Worm (Caenorhabditis elegans) whole organism, L1 larva: Measurements from ENCODE around the gene rbbp-5.

Experiments
- C16A3.4 ChIP-seq: fragments of 150-350 bp; optimal IDR thresholded peaks from 2 replicates; lab custom pipeline; 2014; ENCODE audit warnings: missing biosample characterization, missing genetic modification characterization
- Y116A8C.19 ChIP-seq: sonication (generic microtip); optimal IDR thresholded peaks from 2 replicates; lab custom pipeline; 2016; ENCODE audit warnings: missing compliant biosample characterization, missing genetic modification characterization, borderline replicate concordance
- ceh-8 ChIP-seq: fragments of 200-800 bp; sonication (Bioruptor generic); optimal IDR thresholded peaks from 2 replicates; lab custom pipeline; 2018; ENCODE audit warnings: mild to moderate bottlenecking, missing genetic modification characterization, moderate library complexity, missing compliant biosample characterization
- ceh-90 ChIP-seq: sonication (generic microtip); optimal IDR thresholded peaks from 2 replicates; lab custom pipeline; 2016; ENCODE audit warnings: missing genetic modification characterization, missing compliant biosample characterization
- dpl-1 ChIP-seq, 3 experiments: fragments of 150-350 bp in 2 of 3; sonication (generic microtip) in 1 of 3; optimal IDR thresholded peaks; 2 replicates each; lab custom pipeline; 2014 to 2017; ENCODE audit warnings: missing biosample characterization in 3 of 3, missing genetic modification characterization in 3 of 3, missing genetic modification reagents in 3 of 3
- dsc-1 ChIP-seq: sonication (generic microtip); optimal IDR thresholded peaks from 2 replicates; lab custom pipeline; 2016; ENCODE audit warnings: mild to moderate bottlenecking, missing genetic modification characterization, missing compliant biosample characterization
- efl-1 ChIP-seq, 4 experiments: fragments of 150-350 bp; optimal IDR thresholded peaks in 3 of 4; peaks in 1 of 4; 1 replicate in 1 of 4; 2 replicates in 3 of 4; lab custom pipeline; 2014; ENCODE audit warnings: missing biosample characterization in 2 of 4, missing genetic modification characterization in 2 of 4, missing genetic modification reagents in 2 of 4
- egl-27 ChIP-seq, 2 experiments: fragments of 150-350 bp in 1 of 2; sonication (generic microtip); optimal IDR thresholded peaks; 3 replicates each; lab custom pipeline; 2017 to 2018; ENCODE audit warnings: missing biosample characterization in 2 of 2, missing genetic modification characterization in 2 of 2, missing genetic modification reagents in 2 of 2
- ets-5 ChIP-seq: fragments of 200-800 bp; sonication (Bioruptor generic); IDR thresholded peaks from 2 replicates; pipeline ENCODE4 v1.3.6; 2022; ENCODE audit warnings: missing genetic modification characterization, missing compliant biosample characterization
- fkh-10 ChIP-seq: sonication (generic microtip); optimal IDR thresholded peaks from 2 replicates; lab custom pipeline; 2017; ENCODE audit warnings: missing biosample characterization, missing genetic modification reagents, missing genetic modification characterization
- fkh-4 ChIP-seq: sonication (generic microtip); optimal IDR thresholded peaks from 2 replicates; lab custom pipeline; 2016; ENCODE audit warnings: missing compliant biosample characterization, missing genetic modification characterization, borderline replicate concordance
- fkh-8 ChIP-seq: sonication (generic microtip); optimal IDR thresholded peaks from 2 replicates; lab custom pipeline; 2016; ENCODE audit warnings: mild to moderate bottlenecking, missing genetic modification characterization, missing compliant biosample characterization
- hlh-4 ChIP-seq: sonication (generic microtip); optimal IDR thresholded peaks from 2 replicates; lab custom pipeline; 2016; ENCODE audit warnings: mild to moderate bottlenecking, missing genetic modification characterization, missing compliant biosample characterization
- lin-13 ChIP-seq: fragments of 150-350 bp; optimal IDR thresholded peaks from 2 replicates; lab custom pipeline; 2014; ENCODE audit warnings: missing biosample characterization, missing genetic modification reagents, missing genetic modification characterization
- lin-14 ChIP-seq: fragments of 200-800 bp; sonication (Bioruptor generic); optimal IDR thresholded peaks from 2 replicates; lab custom pipeline; 2018; ENCODE audit warnings: mild to moderate bottlenecking, missing genetic modification characterization, moderate library complexity, missing compliant biosample characterization
- lin-15B ChIP-seq: fragments of 150-350 bp; sonication (generic microtip); optimal IDR thresholded peaks from 3 replicates; lab custom pipeline; 2014; ENCODE audit warnings: missing biosample characterization, missing genetic modification characterization
- lin-35 ChIP-seq, 2 experiments: fragments of 150-350 bp; optimal IDR thresholded peaks; 2 replicates each; lab custom pipeline; 2014; ENCODE audit warnings: missing biosample characterization in 2 of 2, missing genetic modification characterization in 2 of 2, missing genetic modification reagents in 2 of 2
- lir-3 ChIP-seq: sonication (generic microtip); optimal IDR thresholded peaks from 2 replicates; lab custom pipeline; 2016; ENCODE audit warnings: mild to moderate bottlenecking, missing genetic modification characterization, moderate library complexity, missing compliant biosample characterization; ENCODE audit not compliant: poor library complexity
- nhr-20 ChIP-seq: sonication (generic microtip); optimal IDR thresholded peaks from 2 replicates; lab custom pipeline; 2016; ENCODE audit warnings: mild to moderate bottlenecking, missing genetic modification characterization, missing compliant biosample characterization
- nhr-28 ChIP-seq: fragments of 150-350 bp; optimal IDR thresholded peaks from 2 replicates; lab custom pipeline; 2014; ENCODE audit warnings: missing biosample characterization, missing genetic modification characterization
- nhr-47 ChIP-seq: sonication (generic microtip); optimal IDR thresholded peaks from 2 replicates; lab custom pipeline; 2016; ENCODE audit warnings: mild to moderate bottlenecking, missing genetic modification characterization, moderate library complexity, missing compliant biosample characterization
- nhr-71 ChIP-seq: sonication (generic microtip); optimal IDR thresholded peaks from 2 replicates; lab custom pipeline; 2016; ENCODE audit warnings: mild to moderate bottlenecking, missing genetic modification characterization, moderate library complexity, missing compliant biosample characterization
- nhr-77 ChIP-seq: fragments of 150-350 bp; optimal IDR thresholded peaks from 2 replicates; lab custom pipeline; 2014; ENCODE audit warnings: missing biosample characterization, missing genetic modification characterization
- nhr-84 ChIP-seq: sonication (generic microtip); optimal IDR thresholded peaks from 2 replicates; lab custom pipeline; 2017; ENCODE audit warnings: missing biosample characterization, missing genetic modification characterization
- nhr-85 ChIP-seq: sonication (generic microtip); peaks from one replicate; lab custom pipeline; 2016; ENCODE audit warnings: missing genetic modification characterization, inconsistent platforms, missing compliant biosample characterization
- pax-3 ChIP-seq: fragments of 200-800 bp; sonication (Bioruptor generic); optimal IDR thresholded peaks from 2 replicates; lab custom pipeline; 2018; ENCODE audit warnings: mild to moderate bottlenecking, missing genetic modification characterization, moderate library complexity, missing compliant biosample characterization
- rnt-1 ChIP-seq: sonication (generic microtip); optimal IDR thresholded peaks from 2 replicates; lab custom pipeline; 2016; ENCODE audit warnings: mild to moderate bottlenecking, missing genetic modification characterization, moderate library complexity, missing compliant biosample characterization
- snpc-4 ChIP-seq: fragments of 150-350 bp; optimal IDR thresholded peaks from 2 replicates; lab custom pipeline; 2014; ENCODE audit warnings: missing biosample characterization, missing genetic modification characterization
- sox-4 ChIP-seq: sonication (generic microtip); optimal IDR thresholded peaks from 2 replicates; lab custom pipeline; 2016; ENCODE audit warnings: missing genetic modification characterization, missing compliant biosample characterization
- unc-30 ChIP-seq: sonication (generic microtip); optimal IDR thresholded peaks from 2 replicates; lab custom pipeline; 2017; ENCODE audit warnings: missing biosample characterization, missing genetic modification characterization
- unc-86 ChIP-seq: sonication (generic microtip); optimal IDR thresholded peaks from 2 replicates; lab custom pipeline; 2016; ENCODE audit warnings: missing genetic modification characterization, missing compliant biosample characterization
- xbp-1 ChIP-seq: sonication (generic microtip); optimal IDR thresholded peaks from 2 replicates; lab custom pipeline; 2016; ENCODE audit warnings: missing genetic modification characterization, missing compliant biosample characterization
- ztf-11 ChIP-seq, 2 experiments: sonication (generic microtip); optimal IDR thresholded peaks; 2 replicates each; lab custom pipeline; 2016 to 2017; ENCODE audit warnings: missing genetic modification characterization in 2 of 2, missing biosample characterization in 1 of 2, missing compliant biosample characterization in 1 of 2

Gene rbbp-5

ce11 chrII:6091380-6091779 lies 6.2 kb upstream of the rbbp-5 start, which contains the start of the genes fbf-2 and nspg-3:
Gene fbf-2, minus strand, starts transcription at chrII:6091480.
Gene nspg-3, plus strand, starts transcription at chrII:6091767.
- TF ChIP-seq lir-3 (tag; lab: Kevin White, UChicago), result no peak
- TF ChIP-seq lin-35 (GFP tag; optimal IDR thresholded peaks at IDR 0.05; lab: Kevin White, UChicago), result no peak
- no peak for TF ChIP-seq lin-15B (tag; lab: Kevin White, UChicago)
- TF ChIP-seq pax-3 (tag; lab: Kevin White, UChicago), result no peak
- TF ChIP-seq nhr-84 (tag; lab: Kevin White, UChicago), result no peak
- no peak for TF ChIP-seq unc-86
- no peak for TF ChIP-seq rnt-1 (tag; lab: Kevin White, UChicago)

ce11 chrII:6099500-6099899 lies 1.9 kb downstream of the rbbp-5 start, which contains the start of gene rgs-3:
Gene rgs-3, plus strand, starts transcription at chrII:6099800.
- TF ChIP-seq Y116A8C.19, result no peak
- no peak for TF ChIP-seq lin-13 (GFP tag; lab: Kevin White, UChicago)
- no peak for TF ChIP-seq lin-35 (GFP tag; optimal IDR thresholded peaks at IDR 0.05; lab: Kevin White, UChicago)
- no peak for TF ChIP-seq C16A3.4 (tag; lab: Kevin White, UChicago)
- TF ChIP-seq ets-5 (GFP tag; lab: Robert Waterston, UW), result no peak
- no peak for TF ChIP-seq ztf-11 (tag; optimal IDR thresholded peaks at IDR 0.05; lab: Kevin White, UChicago)
- no peak for TF ChIP-seq sox-4 (tag; lab: Kevin White, UChicago)
- no peak for TF ChIP-seq ceh-90 (tag; lab: Kevin White, UChicago)
- TF ChIP-seq unc-30 (tag; lab: Kevin White, UChicago), result no peak
- TF ChIP-seq, all 84 proteins: peak for 0

ce11 chrII:6101475-6101874 lies 3.8 kb downstream of the rbbp-5 start:
- TF ChIP-seq lin-13 (GFP tag; lab: Kevin White, UChicago), result no peak
- peak; percentile 96 for TF ChIP-seq ceh-8 (GFP tag; lab: Kevin White, UChicago)
- TF ChIP-seq dsc-1 (tag; lab: Kevin White, UChicago), result no peak
- TF ChIP-seq hlh-4 (tag; lab: Kevin White, UChicago), result no peak
- TF ChIP-seq snpc-4 (tag; lab: Kevin White, UChicago), result no peak

ce11 chrII:6103986-6104385 lies 6.4 kb downstream of the rbbp-5 start:
- TF ChIP-seq ceh-8 (GFP tag; lab: Kevin White, UChicago) (no peak), efl-1 (optimal IDR thresholded peaks at IDR 0.05; lab: Kevin White, UChicago) (no peak), efl-1 (GFP tag; optimal IDR thresholded peaks at IDR 0.05 in 1 of 2; lab: Kevin White, UChicago) (peak in 1 of 2 experiments; percentile 55), Y116A8C.19 (no peak), nhr-85 (tag; lab: Kevin White, UChicago) (no peak), lin-14 (GFP tag; lab: Kevin White, UChicago) (no peak)

ce11 chrII:6107773-6108172 lies 10.1 kb downstream of the rbbp-5 start:
- peak; percentile 70 for TF ChIP-seq fkh-8 (tag; lab: Kevin White, UChicago)
- TF ChIP-seq nhr-71, result peak; percentile 34
- peak; percentile 17 for TF ChIP-seq pax-3 (tag; lab: Kevin White, UChicago)
- TF ChIP-seq nhr-77, result no peak
- no peak for TF ChIP-seq xbp-1 (tag; lab: Kevin White, UChicago)
- TF ChIP-seq nhr-47 (tag; lab: Kevin White, UChicago), result peak; percentile 15
- TF ChIP-seq nhr-20 (tag; lab: Kevin White, UChicago), result peak; percentile 10
- TF ChIP-seq egl-27 (tag; optimal IDR thresholded peaks at IDR 0.05; lab: Kevin White, UChicago), result no peak
- TF ChIP-seq C16A3.4 (tag; lab: Kevin White, UChicago), result no peak
- TF ChIP-seq lir-3 (tag; lab: Kevin White, UChicago), result no peak
- TF ChIP-seq fkh-10 (GFP tag; lab: Kevin White, UChicago), result peak; percentile 16
- TF ChIP-seq dpl-1 (GFP tag; optimal IDR thresholded peaks at IDR 0.05; lab: Kevin White, UChicago), result no peak
- no peak for TF ChIP-seq ceh-8 (GFP tag; lab: Kevin White, UChicago)
- TF ChIP-seq nhr-28 (tag; lab: Kevin White, UChicago), result no peak
- TF ChIP-seq fkh-4 (tag; lab: Kevin White, UChicago), result no peak
